Fruit fly (Drosophila melanogaster): ENCODE data around the gene Cpr64Aa.
A peak's percentile ranks its signal among the peaks of the same experiment; 100 is the strongest.

The Cpr64Aa gene

dm6 chr3L:4219291-4220228, 10.6 kb upstream of the Cpr64Aa start (continued):
- TF ChIP-seq pzg (GFP tag; optimal IDR thresholded peaks at IDR 0.05): no peak
- TF ChIP-seq CG6654 (GFP tag; optimal IDR thresholded peaks at IDR 0.05): peak; percentile 96
- TF ChIP-seq CG11560 (tag; IDR thresholded peaks at IDR 0.05): no peak
- no peak for TF ChIP-seq CG8765 (GFP tag; IDR thresholded peaks at IDR 0.05)
- no peak for TF ChIP-seq Blimp-1 (GFP tag; optimal IDR thresholded peaks at IDR 0.05)
- no peak for TF ChIP-seq CG17359 (tag; optimal IDR thresholded peaks at IDR 0.05)
- TF ChIP-seq ab (GFP tag; optimal IDR thresholded peaks at IDR 0.05): no peak
- TF ChIP-seq Asciz (GFP tag; optimal IDR thresholded peaks at IDR 0.05): peak; percentile 23
- peak; percentile 6 for TF ChIP-seq Hmr (GFP tag; optimal IDR thresholded peaks at IDR 0.05)
- peak; percentile 68; the same call in 1 of the 3 replicates for TF ChIP-seq CG2199 (GFP tag; IDR thresholded peaks at IDR 0.05)
- TF ChIP-seq ATbp (GFP tag; optimal IDR thresholded peaks at IDR 0.05): peak; percentile 14
- peak; percentile 72 for TF ChIP-seq Vsx1 (GFP tag; optimal IDR thresholded peaks at IDR 0.05)
- TF ChIP-seq toy (GFP tag; IDR thresholded peaks at IDR 0.05): 0 out of 2 replicates have a peak, but pooled peaks have one; percentile 17
- no peak for TF ChIP-seq CG14441 (GFP tag; IDR thresholded peaks at IDR 0.05)
- TF ChIP-seq CG32767 (GFP tag; IDR thresholded peaks at IDR 0.05): no peak
- TF ChIP-seq Elba2 (GFP tag; optimal IDR thresholded peaks at IDR 0.05): no peak
- no peak for TF ChIP-seq salm (tag; optimal IDR thresholded peaks at IDR 0.05)
- peak; percentile 33 for TF ChIP-seq CG12071 (GFP tag; optimal IDR thresholded peaks at IDR 0.05)
- peak; percentile 16 for TF ChIP-seq Kr (GFP tag; optimal IDR thresholded peaks at IDR 0.05)
- no peak for TF ChIP-seq CG2202 (tag; optimal IDR thresholded peaks at IDR 0.05)
- 0 out of 2 replicates have a peak, but pooled peaks have one; percentile 11 for TF ChIP-seq sens-2 (GFP tag; IDR thresholded peaks at IDR 0.05)
- no peak for TF ChIP-seq Myb (GFP tag; optimal IDR thresholded peaks at IDR 0.05)
- no peak for TF ChIP-seq CG12236 (GFP tag; optimal IDR thresholded peaks at IDR 0.05)
- peak; percentile 29; the same call in 1 of the 2 replicates for TF ChIP-seq CG32772 (GFP tag; IDR thresholded peaks at IDR 0.05)
- no peak for TF ChIP-seq CG2120 (GFP tag; optimal IDR thresholded peaks at IDR 0.05)
- TF ChIP-seq CG8944 (GFP tag; optimal IDR thresholded peaks at IDR 0.05): no peak
- no peak for TF ChIP-seq dysf (GFP tag; IDR thresholded peaks at IDR 0.05)
- no peak for TF ChIP-seq crp (GFP tag; optimal IDR thresholded peaks at IDR 0.05)
- TF ChIP-seq cas (GFP tag; IDR thresholded peaks at IDR 0.05): no peak
- TF ChIP-seq CG18599 (GFP tag; optimal IDR thresholded peaks at IDR 0.05): peak; percentile 24
- TF ChIP-seq trem (tag; optimal IDR thresholded peaks at IDR 0.05): no peak
- no peak for TF ChIP-seq jing (GFP tag; optimal IDR thresholded peaks at IDR 0.05)
- peak; percentile 55 for TF ChIP-seq pros (GFP tag; optimal IDR thresholded peaks at IDR 0.05)
- TF ChIP-seq CG10543 (GFP tag; optimal IDR thresholded peaks at IDR 0.05): peak; percentile 70
- no peak for TF ChIP-seq CG5245 (GFP tag; optimal IDR thresholded peaks at IDR 0.05)
- TF ChIP-seq az2 (GFP tag; optimal IDR thresholded peaks at IDR 0.05): no peak
- TF ChIP-seq cwo (GFP tag; optimal IDR thresholded peaks at IDR 0.05): peak; percentile 100
- TF ChIP-seq CG32532 (GFP tag; IDR thresholded peaks at IDR 0.05): peak; percentile 44
- TF ChIP-seq HmgZ (tag; optimal IDR thresholded peaks at IDR 0.05): peak; percentile 43
- peak; percentile 34 for TF ChIP-seq CG9727 (GFP tag; optimal IDR thresholded peaks at IDR 0.05)
- peak; percentile 3 for TF ChIP-seq stwl (tag; optimal IDR thresholded peaks at IDR 0.05)
- TF ChIP-seq grn (GFP tag; optimal IDR thresholded peaks at IDR 0.05): peak; percentile 99
- no peak for TF ChIP-seq CG13296 (GFP tag; optimal IDR thresholded peaks at IDR 0.05)
- no peak for TF ChIP-seq HLH4C (GFP tag; IDR thresholded peaks at IDR 0.05; ENCODE audit: partially characterized antibody)
- peak; percentile 15 for TF ChIP-seq dm (GFP tag; optimal IDR thresholded peaks at IDR 0.05)
- no peak for TF ChIP-seq CG13424 (tag; optimal IDR thresholded peaks at IDR 0.05)
- TF ChIP-seq Drgx (GFP tag; IDR thresholded peaks at IDR 0.05): peak; percentile 28; the same call in 1 of the 2 replicates
- peak; percentile 99 for TF ChIP-seq exex (tag; optimal IDR thresholded peaks at IDR 0.05)

Data from whole organism, embryonic.